Fruit fly (Drosophila melanogaster): Measurements from ENCODE around the gene CG13983.
A peak's percentile ranks its signal among the peaks of the same experiment; 100 is the strongest.

The CG13983 gene

DNA sequence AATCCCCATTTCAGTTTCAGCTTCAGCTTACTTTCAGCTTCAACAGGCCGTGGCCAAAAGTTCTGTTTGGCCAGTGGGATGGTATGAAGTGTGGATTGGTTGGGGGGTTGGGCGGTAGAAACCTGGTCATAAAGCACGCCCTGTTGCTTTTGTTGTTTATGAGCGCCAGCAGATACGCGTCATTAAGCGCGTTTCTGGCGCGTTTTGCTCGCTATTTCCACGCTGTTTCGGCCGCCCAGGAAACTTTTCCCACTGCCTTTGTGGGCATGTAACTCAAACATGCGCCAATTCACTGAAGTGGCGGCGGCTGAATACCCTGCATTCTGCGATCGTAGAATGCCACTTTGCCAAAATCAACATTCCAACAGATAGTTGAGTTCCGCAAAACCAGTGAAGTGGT lies 11.7 kb upstream of the CG13983 start:
- no peak for TF ChIP-seq Gug (GFP tag; IDR thresholded peaks at IDR 0.05)
- TF ChIP-seq sug (tag; optimal IDR thresholded peaks at IDR 0.05) = no peak
- no peak for TF ChIP-seq run (tag; optimal IDR thresholded peaks at IDR 0.05)
- no peak for TF ChIP-seq fd102C (GFP tag; optimal IDR thresholded peaks at IDR 0.05)
- no peak for TF ChIP-seq CG12155 (GFP tag; optimal IDR thresholded peaks at IDR 0.05)
- no peak for TF ChIP-seq Stat92E (GFP tag; optimal IDR thresholded peaks at IDR 0.05)
- no peak for TF ChIP-seq Spps (tag; optimal IDR thresholded peaks at IDR 0.05)
- no peak for TF ChIP-seq lov (optimal IDR thresholded peaks at IDR 0.05)
- TF ChIP-seq lov (GFP tag; IDR thresholded peaks at IDR 0.05) = 0 out of 3 replicates have a peak, but pooled peaks have one; percentile 18
- no peak for TF ChIP-seq br (optimal IDR thresholded peaks at IDR 0.05)
- TF ChIP-seq CG11695 (GFP tag; IDR thresholded peaks at IDR 0.05) = no peak
- peak; percentile 92 for TF ChIP-seq CG8359 (GFP tag; optimal IDR thresholded peaks at IDR 0.05; ENCODE audit: borderline replicate concordance)
- TF ChIP-seq CG8765 (GFP tag; IDR thresholded peaks at IDR 0.05) = no peak

DNA sequence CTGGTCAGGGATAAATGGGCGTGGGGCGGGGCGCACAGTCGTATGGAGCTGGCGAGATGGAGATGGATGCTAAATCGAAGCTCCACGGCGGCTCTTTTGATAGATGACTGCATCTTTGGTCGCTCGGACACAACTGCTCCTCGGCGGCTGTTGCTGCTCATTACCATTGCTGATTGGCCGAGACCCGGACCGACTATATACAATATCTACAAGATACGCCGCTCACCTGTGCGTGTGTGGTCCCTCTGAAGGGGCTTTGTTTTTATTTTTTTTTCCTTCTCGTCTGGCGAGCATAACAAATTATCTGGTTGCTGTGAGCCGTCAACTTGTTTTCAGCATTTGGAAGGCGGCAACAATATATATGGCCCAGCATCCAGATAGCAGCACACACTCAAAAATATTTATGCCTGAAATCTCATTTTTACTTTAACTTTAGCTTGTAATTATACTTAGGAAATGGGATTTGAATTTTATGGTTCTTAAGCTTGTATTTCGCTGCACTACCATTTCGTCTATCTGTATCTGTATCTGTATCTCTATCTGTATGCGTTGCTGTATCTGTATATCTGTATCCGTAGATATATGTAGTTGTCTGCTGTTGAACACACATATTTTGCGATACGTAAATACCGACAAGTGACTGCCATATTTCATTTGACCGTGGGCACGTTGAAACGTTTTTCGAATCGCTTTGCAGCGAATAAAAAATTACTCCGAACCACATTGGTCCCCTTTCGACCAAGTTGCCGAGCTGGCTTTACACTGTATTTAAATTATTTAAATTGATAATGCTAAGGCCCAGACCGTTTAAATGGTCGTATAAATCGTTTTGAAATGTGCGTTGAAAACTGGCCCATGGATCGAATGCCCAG lies 9.9 kb upstream of the CG13983 start:
- TF ChIP-seq Lhr (GFP tag; optimal IDR thresholded peaks at IDR 0.05) (no peak), nerfin-1 (tag; optimal IDR thresholded peaks at IDR 0.05) (no peak), CG8359 (GFP tag; optimal IDR thresholded peaks at IDR 0.05; ENCODE audit: borderline replicate concordance) (peak; percentile 6), Mes4 (GFP tag; optimal IDR thresholded peaks at IDR 0.05) (no peak), CG10543 (GFP tag; optimal IDR thresholded peaks at IDR 0.05) (no peak), CG4730 (GFP tag; IDR thresholded peaks at IDR 0.05) (no peak), E2f1 (GFP tag; IDR thresholded peaks at IDR 0.05) (no peak), CG16779 (GFP tag; IDR thresholded peaks at IDR 0.05) (no peak), Scr (GFP tag; IDR thresholded peaks at IDR 0.05; ENCODE audit: partially characterized antibody) (no peak), HmgZ (tag; optimal IDR thresholded peaks at IDR 0.05) (no peak), cad (GFP tag; optimal IDR thresholded peaks at IDR 0.05) (no peak), Optix (GFP tag; IDR thresholded peaks at IDR 0.05) (no peak), gcm2 (GFP tag; optimal IDR thresholded peaks at IDR 0.05) (no peak), gsb-n (tag; optimal IDR thresholded peaks at IDR 0.05) (no peak), Dek (tag; optimal IDR thresholded peaks at IDR 0.05) (no peak), ERR (GFP tag; optimal IDR thresholded peaks at IDR 0.05) (no peak), chinmo (GFP tag; IDR thresholded peaks at IDR 0.05; ENCODE audit: partially characterized antibody) (no peak), Six4 (GFP tag; optimal IDR thresholded peaks at IDR 0.05) (no peak), Blimp-1 (GFP tag; optimal IDR thresholded peaks at IDR 0.05) (no peak), CG12219 (GFP tag; optimal IDR thresholded peaks at IDR 0.05) (no peak), tin (GFP tag; optimal IDR thresholded peaks at IDR 0.05) (no peak), CG17361 (GFP tag; IDR thresholded peaks at IDR 0.05) (no peak), Awh (GFP tag; IDR thresholded peaks at IDR 0.05) (peak; percentile 85), Usf (GFP tag; optimal IDR thresholded peaks at IDR 0.05) (no peak), Adf1 (GFP tag; IDR thresholded peaks at IDR 0.05) (no peak), GATAe (GFP tag; conservative IDR thresholded peaks at IDR 0.05) (no peak), Mad (GFP tag; optimal IDR thresholded peaks at IDR 0.05) (no peak), Nf-YC (tag; optimal IDR thresholded peaks at IDR 0.05) (peak; percentile 30), CG17385 (GFP tag; optimal IDR thresholded peaks at IDR 0.05) (no peak), CG12942 (GFP tag; optimal IDR thresholded peaks at IDR 0.05) (no peak), Hey (tag; optimal IDR thresholded peaks at IDR 0.05) (no peak), NfI (GFP tag; optimal IDR thresholded peaks at IDR 0.05) (no peak), rib (GFP tag; IDR thresholded peaks at IDR 0.05) (no peak), Side (GFP tag; optimal IDR thresholded peaks at IDR 0.05) (no peak), CG2678 (tag; optimal IDR thresholded peaks at IDR 0.05) (peak; percentile 5), trh (GFP tag; optimal IDR thresholded peaks at IDR 0.05) (no peak), Hsf (GFP tag; optimal IDR thresholded peaks at IDR 0.05) (no peak), CG1647 (GFP tag; optimal IDR thresholded peaks at IDR 0.05) (no peak)

All from whole organism, embryonic.